Worm (Caenorhabditis elegans) whole organism, mixed stage, embryonic: Measurements from ENCODE around the gene aqp-1.

Source experiments
- M03D4.4 ChIP-seq: sonication (generic microtip); optimal IDR thresholded peaks from 2 replicates; lab custom pipeline; 2017; ENCODE audit warnings: mild to moderate bottlenecking, missing genetic modification characterization, missing compliant biosample characterization
- bed-3 ChIP-seq: fragments of 200-800 bp; sonication (Bioruptor generic); optimal IDR thresholded peaks from 3 replicates; lab custom pipeline; 2018; ENCODE audit warnings: mild to moderate bottlenecking, missing genetic modification characterization, moderate library complexity, missing compliant biosample characterization
- ceh-39 ChIP-seq: fragments of 150-350 bp; optimal IDR thresholded peaks from 2 replicates; lab custom pipeline; 2014; ENCODE audit warnings: missing biosample characterization, missing genetic modification characterization
- ceh-43 ChIP-seq: fragments of 200-800 bp; sonication (Bioruptor generic); optimal IDR thresholded peaks from 2 replicates; lab custom pipeline; 2018; ENCODE audit warnings: mild to moderate bottlenecking, missing genetic modification characterization, moderate library complexity, missing compliant biosample characterization
- ceh-83 ChIP-seq: fragments of 200-800 bp; sonication (Bioruptor generic); optimal IDR thresholded peaks from 2 replicates; lab custom pipeline; 2018; ENCODE audit warnings: mild to moderate bottlenecking, missing genetic modification characterization, missing compliant biosample characterization
- ces-1 ChIP-seq: fragments of 150-350 bp; optimal IDR thresholded peaks from 2 replicates; lab custom pipeline; 2014; ENCODE audit warnings: missing biosample characterization, missing genetic modification reagents, missing genetic modification characterization
- cnd-1 ChIP-seq: fragments of 200-800 bp; sonication (Bioruptor generic); optimal IDR thresholded peaks from 2 replicates; lab custom pipeline; 2018; ENCODE audit warnings: mild to moderate bottlenecking, missing genetic modification characterization, missing compliant biosample characterization
- drap-1 ChIP-seq: fragments of 200-800 bp; sonication (Bioruptor generic); optimal IDR thresholded peaks from 3 replicates; lab custom pipeline; 2018; ENCODE audit warnings: mild to moderate bottlenecking, missing genetic modification characterization, missing compliant biosample characterization
- elt-1 ChIP-seq: sonication (generic microtip); optimal IDR thresholded peaks from 2 replicates; lab custom pipeline; 2017; ENCODE audit warnings: missing genetic modification characterization, mild to moderate bottlenecking, missing compliant biosample characterization, antibody characterized with exemption, moderate library complexity, borderline replicate concordance; ENCODE audit not compliant: insufficient read depth
- elt-3 ChIP-seq: fragments of 150-350 bp; optimal IDR thresholded peaks from 2 replicates; lab custom pipeline; 2014; ENCODE audit warnings: missing biosample characterization, missing genetic modification characterization
- flh-1 ChIP-seq: fragments of 200-800 bp; sonication (Bioruptor generic); optimal IDR thresholded peaks from 2 replicates; lab custom pipeline; 2018; ENCODE audit warnings: mild to moderate bottlenecking, missing genetic modification characterization, moderate library complexity, missing compliant biosample characterization
- ham-2 ChIP-seq: fragments of 200-800 bp; sonication (Bioruptor generic); optimal IDR thresholded peaks from 2 replicates; lab custom pipeline; 2018; ENCODE audit warnings: mild to moderate bottlenecking, missing genetic modification characterization, missing compliant biosample characterization
- hlh-1 ChIP-seq: fragments of 150-350 bp; optimal IDR thresholded peaks from 2 replicates; lab custom pipeline; 2014; ENCODE audit warnings: missing biosample characterization, missing genetic modification reagents, missing genetic modification characterization
- lin-13 ChIP-seq: fragments of 150-350 bp; optimal IDR thresholded peaks from 2 replicates; lab custom pipeline; 2014; ENCODE audit warnings: missing biosample characterization, missing genetic modification characterization
- lin-32 ChIP-seq: fragments of 200-800 bp; sonication (Bioruptor generic); optimal IDR thresholded peaks from 2 replicates; lab custom pipeline; 2018; ENCODE audit warnings: mild to moderate bottlenecking, missing genetic modification characterization, missing compliant biosample characterization
- lsy-2 ChIP-seq: fragments of 150-350 bp; optimal IDR thresholded peaks from 2 replicates; lab custom pipeline; 2014; ENCODE audit warnings: missing biosample characterization, missing genetic modification characterization
- mab-5 ChIP-seq: fragments of 150-350 bp; optimal IDR thresholded peaks from 2 replicates; lab custom pipeline; 2014; ENCODE audit warnings: missing biosample characterization, missing genetic modification characterization
- mep-1 ChIP-seq: fragments of 150-350 bp; optimal IDR thresholded peaks from 2 replicates; lab custom pipeline; 2017; ENCODE audit warnings: missing biosample characterization, missing genetic modification reagents, missing genetic modification characterization, inconsistent platforms
- mls-2 ChIP-seq: sonication (generic microtip); optimal IDR thresholded peaks from 2 replicates; lab custom pipeline; 2016; ENCODE audit warnings: mild to moderate bottlenecking, missing genetic modification characterization, moderate library complexity, missing compliant biosample characterization
- nhr-12 ChIP-seq: fragments of 150-350 bp; optimal IDR thresholded peaks from 2 replicates; lab custom pipeline; 2014; ENCODE audit warnings: missing biosample characterization, missing genetic modification characterization
- nhr-237 ChIP-seq: fragments of 150-350 bp; optimal IDR thresholded peaks from 2 replicates; lab custom pipeline; 2014; ENCODE audit warnings: missing biosample characterization, missing genetic modification characterization
- nhr-28 ChIP-seq: fragments of 150-350 bp; optimal IDR thresholded peaks from 2 replicates; lab custom pipeline; 2014; ENCODE audit warnings: missing biosample characterization, missing genetic modification characterization
- nhr-76 ChIP-seq: sonication (generic microtip); optimal IDR thresholded peaks from 2 replicates; lab custom pipeline; 2017; ENCODE audit warnings: missing biosample characterization, missing genetic modification characterization
- sem-2 ChIP-seq: fragments of 200-800 bp; sonication (Bioruptor generic); optimal IDR thresholded peaks from 2 replicates; lab custom pipeline; 2018; ENCODE audit warnings: mild to moderate bottlenecking, missing genetic modification characterization, missing compliant biosample characterization
- snpc-4 ChIP-seq: fragments of 150-350 bp; optimal IDR thresholded peaks from 2 replicates; lab custom pipeline; 2014; ENCODE audit warnings: missing biosample characterization, missing genetic modification characterization
- sptf-1 ChIP-seq: sonication (generic microtip); optimal IDR thresholded peaks from 2 replicates; lab custom pipeline; 2017; ENCODE audit warnings: mild to moderate bottlenecking, missing genetic modification characterization, moderate library complexity, missing compliant biosample characterization
- unc-120 ChIP-seq: sonication (generic microtip); optimal IDR thresholded peaks from 2 replicates; lab custom pipeline; 2017; ENCODE audit warnings: missing genetic modification characterization, missing compliant biosample characterization; ENCODE audit not compliant: poor library complexity, severe bottlenecking
- unc-39 ChIP-seq: fragments of 150-350 bp; optimal IDR thresholded peaks from 2 replicates; lab custom pipeline; 2014; ENCODE audit warnings: missing biosample characterization, missing genetic modification characterization
- unc-62 ChIP-seq: fragments of 150-350 bp; optimal IDR thresholded peaks from 2 replicates; lab custom pipeline; 2014; ENCODE audit warnings: missing biosample characterization, missing genetic modification reagents, missing genetic modification characterization
- ztf-11 ChIP-seq: fragments of 150-350 bp; optimal IDR thresholded peaks from 2 replicates; lab custom pipeline; 2014; ENCODE audit warnings: missing biosample characterization, missing genetic modification characterization

aqp-1 gene

DNA sequence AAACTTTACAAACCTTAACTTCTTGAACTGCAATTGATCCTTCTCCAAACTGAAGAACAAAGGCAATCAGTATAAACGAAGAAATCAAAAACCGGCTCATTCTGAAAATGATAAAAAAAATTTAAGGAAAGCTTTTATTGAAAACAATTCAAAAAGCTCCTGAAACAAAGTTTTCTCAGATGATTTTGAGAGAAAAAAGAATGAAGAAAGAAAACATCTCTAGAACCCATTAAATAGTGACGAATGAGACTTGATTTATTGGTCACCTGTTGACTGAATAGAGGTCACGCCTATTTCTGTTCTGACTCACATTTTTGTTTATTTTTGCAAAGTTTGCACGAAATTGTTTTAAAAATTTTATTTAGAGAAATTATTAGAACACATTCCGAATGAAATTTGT is 26.9 kb downstream of the aqp-1 start, which contains the start of gene E04F6.8:
Gene E04F6.8, minus strand, starts transcription at position 101 of the 400 bp plus-strand sequence.
- TF ChIP-seq unc-62 (GFP tag; lab: Kevin White, UChicago), result no peak
- TF ChIP-seq ceh-39 (tag; lab: Kevin White, UChicago), result no peak
- no peak for TF ChIP-seq bed-3 (GFP tag; lab: Kevin White, UChicago)
- no peak for TF ChIP-seq nhr-237
- TF ChIP-seq nhr-28 (tag; lab: Kevin White, UChicago), result no peak
- no peak for TF ChIP-seq ces-1 (GFP tag; lab: Kevin White, UChicago)
- TF ChIP-seq mep-1 (tag; lab: Kevin White, UChicago), result no peak
- no peak for TF ChIP-seq mls-2 (tag; lab: Kevin White, UChicago)
- TF ChIP-seq nhr-76, result no peak
- no peak for TF ChIP-seq cnd-1 (tag; lab: Kevin White, UChicago)
- TF ChIP-seq lsy-2 (tag; lab: Kevin White, UChicago), result no peak
- TF ChIP-seq lin-32 (GFP tag; lab: Kevin White, UChicago), result no peak
- no peak for TF ChIP-seq flh-1 (GFP tag; lab: Kevin White, UChicago)
- no peak for TF ChIP-seq elt-3 (tag; lab: Kevin White, UChicago)
- TF ChIP-seq ham-2, result no peak
- no peak for TF ChIP-seq drap-1 (GFP tag; lab: Kevin White, UChicago)
- no peak for TF ChIP-seq ceh-43 (GFP tag; lab: Kevin White, UChicago)
- TF ChIP-seq unc-39, result no peak
- TF ChIP-seq hlh-1 (tag; lab: Kevin White, UChicago), result no peak

ce11 chrII:7210187-7210586 is 28.0 kb downstream of the aqp-1 start, which contains the start of gene E04F6.15:
Gene E04F6.15, minus strand, starts transcription at chrII:7210287.
- no peak for TF ChIP-seq nhr-12 (tag; lab: Kevin White, UChicago)
- no peak for TF ChIP-seq nhr-76
- TF ChIP-seq ceh-43 (GFP tag; lab: Kevin White, UChicago), result no peak
- no peak for TF ChIP-seq ztf-11 (tag; lab: Kevin White, UChicago)
- no peak for TF ChIP-seq M03D4.4 (tag; lab: Kevin White, UChicago)
- TF ChIP-seq sptf-1, result no peak
- no peak for TF ChIP-seq nhr-28 (tag; lab: Kevin White, UChicago)
- TF ChIP-seq lin-13 (tag; lab: Kevin White, UChicago), result no peak
- no peak for TF ChIP-seq bed-3 (GFP tag; lab: Kevin White, UChicago)
- TF ChIP-seq lsy-2 (tag; lab: Kevin White, UChicago), result no peak
- TF ChIP-seq ceh-83 (GFP tag; lab: Kevin White, UChicago), result no peak
- no peak for TF ChIP-seq unc-120 (tag; lab: Kevin White, UChicago)
- no peak for TF ChIP-seq elt-3 (tag; lab: Kevin White, UChicago)
- TF ChIP-seq sem-2 (GFP tag; lab: Kevin White, UChicago), result no peak
- no peak for TF ChIP-seq mep-1 (tag; lab: Kevin White, UChicago)

ce11 chrII:7208184-7208583 is 30.0 kb downstream of the aqp-1 start, which contains the start of gene dhs-7:
Gene dhs-7, minus strand, starts transcription at chrII:7208460.
- no peak for TF ChIP-seq elt-3 (tag; lab: Kevin White, UChicago)
- no peak for TF ChIP-seq hlh-1 (tag; lab: Kevin White, UChicago)
- TF ChIP-seq ceh-83 (GFP tag; lab: Kevin White, UChicago), result no peak
- no peak for TF ChIP-seq unc-120 (tag; lab: Kevin White, UChicago)
- TF ChIP-seq ztf-11 (tag; lab: Kevin White, UChicago), result no peak
- no peak for TF ChIP-seq mep-1 (tag; lab: Kevin White, UChicago)
- no peak for TF ChIP-seq unc-39
- TF ChIP-seq lin-13 (tag; lab: Kevin White, UChicago), result no peak
- no peak for TF ChIP-seq snpc-4 (tag; lab: Kevin White, UChicago)
- no peak for TF ChIP-seq elt-1
- TF ChIP-seq, all 35 proteins: peak for 0

- no peak for TF ChIP-seq ztf-11 (tag; lab: Kevin White, UChicago)
- TF ChIP-seq unc-62 (GFP tag; lab: Kevin White, UChicago), result no peak
- TF ChIP-seq cnd-1 (tag; lab: Kevin White, UChicago), result no peak
- TF ChIP-seq lsy-2 (tag; lab: Kevin White, UChicago), result no peak
- no peak for TF ChIP-seq nhr-76
- TF ChIP-seq mab-5 (tag; lab: Kevin White, UChicago), result no peak
Observed at ce11 chrII:7207649-7208048, 30.5 kb downstream of the aqp-1 start.

DNA sequence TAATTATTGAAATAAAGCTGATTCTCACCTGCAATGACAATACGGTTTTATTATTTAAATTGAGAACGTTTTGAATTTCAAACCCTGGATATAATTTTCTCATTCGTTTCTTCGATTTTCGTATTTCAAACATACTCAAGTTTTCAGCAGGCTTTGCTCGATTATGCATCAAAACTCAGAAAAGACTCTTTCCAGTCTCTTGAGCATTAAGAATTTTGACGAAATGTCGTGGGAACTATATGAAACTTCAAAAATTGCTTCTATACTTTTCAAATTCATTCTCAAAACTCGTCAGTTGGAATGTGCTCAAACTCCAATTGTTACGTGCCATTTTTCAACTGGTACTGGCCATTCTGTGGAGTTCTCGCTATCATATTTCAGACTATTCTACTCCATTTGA is 32.8 kb downstream of the aqp-1 start, which contains the start of gene srd-59:
Gene srd-59, plus strand, starts transcription at position 301 of the 400 bp plus-strand sequence.
- TF ChIP-seq drap-1 (GFP tag; lab: Kevin White, UChicago) (no peak), unc-39 (no peak), ztf-11 (tag; lab: Kevin White, UChicago) (no peak)
- TF ChIP-seq, all 35 proteins: peak for 0
